Fruit fly (Drosophila melanogaster): ENCODE measurements around the gene PolE1.

The PolE1 gene

DNA sequence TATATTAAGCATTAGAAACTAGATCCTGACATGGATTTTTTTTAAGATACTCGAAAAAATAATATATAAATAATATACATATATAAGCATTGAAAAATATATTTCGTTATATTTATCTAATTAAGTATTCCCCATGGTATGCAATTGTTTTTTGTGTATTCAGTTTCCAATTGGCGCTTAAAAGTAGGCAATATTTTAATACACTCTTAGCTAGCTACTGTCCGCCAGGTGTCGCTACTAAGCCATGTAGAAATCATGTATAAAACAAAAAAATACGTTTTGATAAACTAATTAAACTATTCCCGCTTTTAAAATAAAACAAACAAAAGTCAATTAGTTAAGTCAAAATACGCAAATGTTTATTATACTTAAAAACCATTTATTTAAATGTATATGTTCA, 16.6 kb upstream of the PolE1 start:
- TF ChIP-seq fd96Cb (tag; optimal IDR thresholded peaks at IDR 0.05) (peak; percentile 35), pros (GFP tag; optimal IDR thresholded peaks at IDR 0.05) (no peak), H2.0 (GFP tag; IDR thresholded peaks at IDR 0.05) (no peak), CG1603 (tag; optimal IDR thresholded peaks at IDR 0.05) (peak; percentile 38), Mrtf (GFP tag; IDR thresholded peaks at IDR 0.05) (no peak), disco-r (GFP tag; optimal IDR thresholded peaks at IDR 0.05) (no peak), h (optimal IDR thresholded peaks at IDR 0.05) (no peak), tio (GFP tag; optimal IDR thresholded peaks at IDR 0.05) (peak; percentile 22), amos (GFP tag; IDR thresholded peaks at IDR 0.05; ENCODE audit: partially characterized antibody) (peak; percentile 52; the same call in 1 of the 2 replicates), aop (GFP tag; IDR thresholded peaks at IDR 0.05) (no peak), CG8478 (optimal IDR thresholded peaks at IDR 0.05) (no peak), CG5245 (GFP tag; optimal IDR thresholded peaks at IDR 0.05) (peak; percentile 56), cas (GFP tag; IDR thresholded peaks at IDR 0.05) (no peak), psq (GFP tag; optimal IDR thresholded peaks at IDR 0.05) (no peak), NfI (GFP tag; optimal IDR thresholded peaks at IDR 0.05) (peak; percentile 77), CG4730 (GFP tag; IDR thresholded peaks at IDR 0.05) (no peak), Jarid2 (GFP tag; optimal IDR thresholded peaks at IDR 0.05) (peak; percentile 74), az2 (GFP tag; optimal IDR thresholded peaks at IDR 0.05) (peak; percentile 55), CG5180 (GFP tag; optimal IDR thresholded peaks at IDR 0.05) (peak; percentile 21), Gug (GFP tag; IDR thresholded peaks at IDR 0.05) (no peak), CTCF (GFP tag; optimal IDR thresholded peaks at IDR 0.05) (peak; percentile 98), mam (GFP tag; optimal IDR thresholded peaks at IDR 0.05) (peak; percentile 9), pita (GFP tag; optimal IDR thresholded peaks at IDR 0.05) (no peak), HLH3B (GFP tag; IDR thresholded peaks at IDR 0.05) (no peak), CG13287 (GFP tag; IDR thresholded peaks at IDR 0.05; ENCODE audit: partially characterized antibody) (no peak; the same call in 1 of the 2 replicates), CG13894 (tag; optimal IDR thresholded peaks at IDR 0.05) (no peak), CG2116 (GFP tag; optimal IDR thresholded peaks at IDR 0.05) (no peak), Sin3A (optimal IDR thresholded peaks at IDR 0.05) (no peak), stwl (tag; optimal IDR thresholded peaks at IDR 0.05) (peak; percentile 73), gcm2 (GFP tag; optimal IDR thresholded peaks at IDR 0.05) (no peak), B-H1 (GFP tag; IDR thresholded peaks at IDR 0.05) (no peak; the same call in 2 of the 3 replicates), Nf-YC (tag; optimal IDR thresholded peaks at IDR 0.05) (peak; percentile 49), C15 (GFP tag; IDR thresholded peaks at IDR 0.05) (0 out of 3 replicates have a peak, but pooled peaks have one; percentile 51), lab (GFP tag; optimal IDR thresholded peaks at IDR 0.05) (peak; percentile 62), cad (GFP tag; optimal IDR thresholded peaks at IDR 0.05) (no peak), CG1024 (GFP tag; IDR thresholded peaks at IDR 0.05) (no peak), D19B (GFP tag; optimal IDR thresholded peaks at IDR 0.05) (no peak), Sox102F (GFP tag; optimal IDR thresholded peaks at IDR 0.05) (peak; percentile 67), CG15696 (tag; optimal IDR thresholded peaks at IDR 0.05) (peak; percentile 74), slbo (GFP tag; IDR thresholded peaks at IDR 0.05) (peak; percentile 47; the same call in 1 of the 2 replicates), Meics (GFP tag; optimal IDR thresholded peaks at IDR 0.05) (peak; percentile 43), CG11093 (GFP tag; IDR thresholded peaks at IDR 0.05) (no peak), CkIIα-i1 (GFP tag; IDR thresholded peaks at IDR 0.05) (no peak), CG16779 (GFP tag; IDR thresholded peaks at IDR 0.05) (no peak), CG7786 (GFP tag; optimal IDR thresholded peaks at IDR 0.05) (no peak), Dad (GFP tag; optimal IDR thresholded peaks at IDR 0.05) (no peak), Lpt (GFP tag; optimal IDR thresholded peaks at IDR 0.05) (no peak), CG15011 (GFP tag; optimal IDR thresholded peaks at IDR 0.05) (no peak), Hr78 (GFP tag; optimal IDR thresholded peaks at IDR 0.05) (no peak), Ssrp (tag; optimal IDR thresholded peaks at IDR 0.05) (no peak), NC2α (GFP tag; optimal IDR thresholded peaks at IDR 0.05) (no peak), gt (GFP tag; IDR thresholded peaks at IDR 0.05) (no peak), CG7928 (GFP tag; optimal IDR thresholded peaks at IDR 0.05) (no peak)
